Worm (Caenorhabditis elegans): Measurements from ENCODE around the gene mcd-1.

DNA sequence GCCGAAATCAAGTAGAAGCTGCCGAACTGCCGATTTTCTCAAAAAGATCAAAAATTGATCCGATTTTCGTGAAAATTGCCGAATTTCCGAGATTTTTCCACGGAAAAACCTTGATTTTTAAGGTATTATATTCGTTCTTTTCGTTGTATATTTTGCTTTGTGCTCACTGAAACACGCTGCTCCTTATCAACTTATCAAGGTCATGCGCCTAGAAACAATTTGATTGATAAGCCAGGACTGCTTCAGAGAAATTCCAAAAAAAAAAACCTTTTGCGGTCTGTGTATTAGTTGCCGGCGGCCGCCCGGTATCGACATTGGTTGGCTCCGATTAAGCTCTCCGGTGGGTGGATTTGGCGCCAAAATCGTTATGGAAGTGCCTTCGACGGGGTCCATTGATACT lies 25.9 kb upstream of the mcd-1 start:
- TF ChIP-seq nhr-11 (tag; optimal IDR thresholded peaks at IDR 0.05) (no peak), skn-1 (tag; optimal IDR thresholded peaks at IDR 0.05) (no peak), aly-2 (tag; optimal IDR thresholded peaks at IDR 0.05) (no peak), lin-15B (tag; optimal IDR thresholded peaks at IDR 0.05) (no peak), unc-62 (GFP tag; optimal IDR thresholded peaks at IDR 0.05) (no peak)

Data from whole organism, L3 larva.